Worm (Caenorhabditis elegans) whole organism, midembryonic: ENCODE measurements around the gene pelo-1.

ENCODE experiments used
- T22C8.4 ChIP-seq: fragments of 200-800 bp; sonication (Bioruptor generic); IDR thresholded peaks from 2 replicates; pipeline ENCODE4 v1.3.6; 2022; ENCODE audit warnings: missing genetic modification characterization, missing compliant biosample characterization
- cog-1 ChIP-seq: sonication (generic microtip); optimal IDR thresholded peaks from 2 replicates; lab custom pipeline; 2016; ENCODE audit warnings: missing genetic modification characterization, missing compliant biosample characterization
- flt-1 ChIP-seq: fragments of 200-800 bp; sonication (Bioruptor generic); IDR thresholded peaks from 2 replicates; pipeline ENCODE4 v1.3.6; 2022; ENCODE audit warnings: missing genetic modification characterization, missing compliant biosample characterization
- klf-2 ChIP-seq: fragments of 200-800 bp; sonication (Bioruptor generic); conservative IDR thresholded peaks from 2 replicates; pipeline ENCODE4 v1.3.6; 2022; ENCODE audit warnings: missing genetic modification reagents, missing genetic modification characterization, missing compliant biosample characterization
- med-1 ChIP-seq: sonication (generic microtip); optimal IDR thresholded peaks from 2 replicates; lab custom pipeline; 2017; ENCODE audit warnings: missing genetic modification characterization, mild to moderate bottlenecking, missing compliant biosample characterization, antibody characterized with exemption, missing genetic modification reagents; ENCODE audit not compliant: insufficient read depth
- ref-1 ChIP-seq: fragments of 200-800 bp; sonication (Bioruptor generic); conservative IDR thresholded peaks from 2 replicates; pipeline ENCODE4 v1.3.6; 2022; ENCODE audit warnings: missing genetic modification reagents, missing genetic modification characterization, missing compliant biosample characterization
- tab-1 ChIP-seq: fragments of 200-800 bp; sonication (Bioruptor generic); IDR thresholded peaks from 2 replicates; pipeline ENCODE4 v1.3.6; 2022; ENCODE audit warnings: missing genetic modification characterization, missing compliant biosample characterization
- ztf-23 ChIP-seq: fragments of 200-800 bp; sonication (Bioruptor generic); IDR thresholded peaks from 2 replicates; pipeline ENCODE4 v1.3.6; 2022; ENCODE audit warnings: missing genetic modification reagents, missing genetic modification characterization, missing compliant biosample characterization
- ztf-29 ChIP-seq: fragments of 200-800 bp; sonication (Bioruptor generic); IDR thresholded peaks from 2 replicates; pipeline ENCODE4 v1.3.6; 2022; ENCODE audit warnings: missing genetic modification reagents, missing genetic modification characterization, missing compliant biosample characterization

DNA sequence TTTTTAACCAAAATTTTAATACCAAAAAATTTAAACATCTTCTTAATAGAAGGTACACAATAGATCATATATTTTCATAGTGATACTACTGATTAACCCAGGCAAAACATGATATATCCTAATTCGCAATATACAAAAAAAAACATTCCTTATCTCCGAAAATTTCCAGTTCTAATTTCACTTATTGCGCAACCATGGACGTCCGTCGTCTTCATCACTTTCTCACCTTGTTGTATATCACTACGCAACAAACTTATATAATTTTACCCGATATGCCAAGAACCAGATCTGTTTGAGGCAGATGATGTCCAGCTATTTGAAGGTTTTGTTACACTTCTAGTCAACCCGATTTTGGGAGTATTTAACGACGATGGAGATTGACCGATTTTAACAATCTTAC lies 16.2 kb downstream of the pelo-1 start, which contains the start of gene R74.2:
- no peak for TF ChIP-seq tab-1 (GFP tag; lab: Robert Waterston, UW)
- no peak for TF ChIP-seq med-1 (GFP tag; lab: Kevin White, UChicago)
- TF ChIP-seq cog-1: no peak
- TF ChIP-seq T22C8.4 (GFP tag; lab: Robert Waterston, UW): no peak
- no peak for TF ChIP-seq flt-1
- TF ChIP-seq klf-2: no peak
- TF ChIP-seq ztf-29 (GFP tag; lab: Robert Waterston, UW): no peak
- no peak for TF ChIP-seq ref-1 (GFP tag; lab: Robert Waterston, UW)
- TF ChIP-seq ztf-23 (GFP tag; lab: Robert Waterston, UW): no peak
